Fruit fly (Drosophila melanogaster) whole organism, adult: ENCODE measurements around the gene HP4.

Experiments used
- CG11617 ChIP-seq: fragments of 200-800 bp; sonication (Bioruptor generic); optimal IDR thresholded peaks from 2 replicates; lab custom pipeline; 2017; ENCODE audit warnings: mild to moderate bottlenecking, missing biosample characterization, missing genetic modification reagents, missing genetic modification characterization
- CG12768 ChIP-seq: fragments of 200-800 bp; sonication (Bioruptor generic); optimal IDR thresholded peaks from 2 replicates; lab custom pipeline; 2017; ENCODE audit warnings: missing biosample characterization, missing genetic modification characterization, mild to moderate bottlenecking, moderate library complexity, missing genetic modification reagents
- CG14711 ChIP-seq: fragments of 200-800 bp; sonication (Bioruptor generic); optimal IDR thresholded peaks from 2 replicates; lab custom pipeline; 2018; ENCODE audit warnings: missing biosample characterization, mild to moderate bottlenecking, missing genetic modification characterization, moderate library complexity
- CG5204 ChIP-seq: fragments of 200-800 bp; sonication (Bioruptor generic); optimal IDR thresholded peaks from 2 replicates; lab custom pipeline; 2016; ENCODE audit warnings: missing biosample characterization, missing genetic modification characterization
- CG7045 ChIP-seq: fragments of 200-800 bp; sonication (Bioruptor generic); optimal IDR thresholded peaks from 2 replicates; lab custom pipeline; 2017; ENCODE audit warnings: missing biosample characterization, mild to moderate bottlenecking, missing genetic modification characterization
- CG7101 ChIP-seq: fragments of 200-800 bp; sonication (Bioruptor generic); optimal IDR thresholded peaks from 2 replicates; lab custom pipeline; 2018; ENCODE audit warnings: missing biosample characterization, mild to moderate bottlenecking, missing genetic modification characterization, moderate library complexity
- Clk ChIP-seq: fragments of 200-800 bp; sonication (Bioruptor generic); optimal IDR thresholded peaks from 2 replicates; lab custom pipeline; 2017; ENCODE audit warnings: missing biosample characterization, missing genetic modification characterization
- Crg-1 ChIP-seq: fragments of 200-800 bp; sonication (Bioruptor generic); optimal IDR thresholded peaks from 2 replicates; lab custom pipeline; 2016; ENCODE audit warnings: missing biosample characterization, missing genetic modification characterization
- cic ChIP-seq: fragments of 200-800 bp; sonication (Bioruptor generic); optimal IDR thresholded peaks from 2 replicates; lab custom pipeline; 2017; ENCODE audit warnings: missing biosample characterization, mild to moderate bottlenecking, missing genetic modification characterization, moderate library complexity
- cnc ChIP-seq, 2 experiments: fragments of >200 bp; optimal IDR thresholded peaks; 2 replicates each; lab custom pipeline; 2017
- kay ChIP-seq: fragments of 200-800 bp; sonication (Bioruptor generic); peaks from one replicate; lab custom pipeline; 2016; ENCODE audit warnings: missing biosample characterization, missing genetic modification characterization, borderline replicate concordance
- ovo ChIP-seq: fragments of 200-800 bp; sonication (Bioruptor generic); optimal IDR thresholded peaks from 2 replicates; lab custom pipeline; 2016; ENCODE audit warnings: missing biosample characterization, missing genetic modification characterization
- tj ChIP-seq: fragments of 200-800 bp; sonication (Bioruptor generic); optimal IDR thresholded peaks from 3 replicates; lab custom pipeline; 2017; ENCODE audit warnings: missing biosample characterization, mild to moderate bottlenecking, missing genetic modification characterization, moderate library complexity

DNA sequence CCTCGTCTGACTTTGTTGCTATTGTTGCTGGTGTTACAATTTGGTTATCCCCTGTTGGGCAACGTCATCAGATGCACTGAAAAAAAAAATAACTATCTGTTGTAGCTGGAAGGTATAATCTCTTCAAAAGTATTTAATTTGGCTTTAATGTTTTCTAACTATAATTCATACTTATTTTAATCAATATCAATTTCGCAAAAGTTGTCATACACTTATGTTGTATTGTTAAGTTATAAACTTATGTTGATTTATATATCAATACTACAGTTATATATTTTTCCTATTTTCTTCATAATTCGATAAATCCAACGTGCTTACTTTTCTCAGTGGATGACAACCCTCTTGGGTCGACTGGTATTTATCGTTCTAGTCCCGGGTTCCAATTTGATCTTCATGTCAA is 22.2 kb downstream of the HP4 start:
- TF ChIP-seq CG7045 (GFP tag; lab: Kevin White, UChicago): no peak
- TF ChIP-seq CG5204 (GFP tag; lab: Kevin White, UChicago): no peak
- no peak for TF ChIP-seq CG7101 (tag; lab: Kevin White, UChicago)
- no peak for TF ChIP-seq Clk
- no peak for TF ChIP-seq CG11617 (GFP tag; lab: Kevin White, UChicago)
- TF ChIP-seq kay (GFP tag; lab: Kevin White, UChicago): no peak
- TF ChIP-seq Crg-1: no peak
- no peak for TF ChIP-seq tj (GFP tag; lab: Kevin White, UChicago)
- TF ChIP-seq cic (GFP tag; lab: Kevin White, UChicago): no peak
- TF ChIP-seq CG12768 (GFP tag; lab: Kevin White, UChicago): no peak
- TF ChIP-seq ovo (GFP tag; lab: Kevin White, UChicago): no peak
- no peak for TF ChIP-seq CG14711 (tag; lab: Kevin White, UChicago)
- TF ChIP-seq cnc (optimal IDR thresholded peaks at IDR 0.05; lab: Kevin White, UChicago): no peak
